Fruit fly (Drosophila melanogaster): ENCODE measurements around the gene msl-1.

Gene msl-1

dm6 chr2L:18688646-18689296 is at the start of gene msl-1 (continued):
- TF ChIP-seq CG14965 (GFP tag; optimal IDR thresholded peaks at IDR 0.05; ENCODE audit: borderline replicate concordance) (no peak), inv (GFP tag; IDR thresholded peaks at IDR 0.05; ENCODE audit: partially characterized antibody) (peak; percentile 97), CG9932 (GFP tag; IDR thresholded peaks at IDR 0.05) (peak; percentile 91), H2.0 (GFP tag; IDR thresholded peaks at IDR 0.05) (peak; percentile 51; the same call in 1 of the 2 replicates), cato (GFP tag; optimal IDR thresholded peaks at IDR 0.05; ENCODE audit: borderline replicate concordance) (no peak), CG31441 (GFP tag; IDR thresholded peaks at IDR 0.05) (no peak), slbo (GFP tag; IDR thresholded peaks at IDR 0.05) (peak; percentile 79), CG32532 (GFP tag; IDR thresholded peaks at IDR 0.05) (peak; percentile 60; the same call in 1 of the 2 replicates), CG33213 (GFP tag; optimal IDR thresholded peaks at IDR 0.05) (peak; percentile 47), row (GFP tag; IDR thresholded peaks at IDR 0.05) (peak; percentile 97), Deaf1 (tag; optimal IDR thresholded peaks at IDR 0.05) (no peak), CG34224 (GFP tag; IDR thresholded peaks at IDR 0.05; ENCODE audit: partially characterized antibody) (peak; percentile 90), HLH4C (GFP tag; IDR thresholded peaks at IDR 0.05; ENCODE audit: partially characterized antibody) (peak; percentile 92), CG10209 (GFP tag; optimal IDR thresholded peaks at IDR 0.05) (no peak), dysf (GFP tag; IDR thresholded peaks at IDR 0.05) (peak; percentile 25; the same call in 1 of the 3 replicates), amos (GFP tag; IDR thresholded peaks at IDR 0.05; ENCODE audit: partially characterized antibody) (peak; percentile 98), en (GFP tag; optimal IDR thresholded peaks at IDR 0.05) (no peak), Side (GFP tag; optimal IDR thresholded peaks at IDR 0.05) (peak; percentile 2), wdn (GFP tag; IDR thresholded peaks at IDR 0.05) (peak; percentile 69), CG12104 (GFP tag; optimal IDR thresholded peaks at IDR 0.05) (no peak), Kr (GFP tag; optimal IDR thresholded peaks at IDR 0.05) (no peak), Dbx (GFP tag; IDR thresholded peaks at IDR 0.05) (peak; percentile 68), CG3838 (GFP tag; optimal IDR thresholded peaks at IDR 0.05) (no peak), CG9727 (GFP tag; optimal IDR thresholded peaks at IDR 0.05) (peak; percentile 26), ci (GFP tag; IDR thresholded peaks at IDR 0.05) (peak; percentile 47; the same call in 1 of the 3 replicates), CG6765 (GFP tag; optimal IDR thresholded peaks at IDR 0.05) (no peak), Myb (GFP tag; optimal IDR thresholded peaks at IDR 0.05) (peak; percentile 44), ewg (GFP tag; optimal IDR thresholded peaks at IDR 0.05) (no peak), abd-A (tag; optimal IDR thresholded peaks at IDR 0.05) (no peak), CG2116 (GFP tag; optimal IDR thresholded peaks at IDR 0.05) (peak; percentile 99), Xbp1 (GFP tag; optimal IDR thresholded peaks at IDR 0.05) (peak; percentile 44), B-H2 (GFP tag; optimal IDR thresholded peaks at IDR 0.05) (peak; percentile 36), cas (GFP tag; IDR thresholded peaks at IDR 0.05) (no peak), CG9437 (GFP tag; optimal IDR thresholded peaks at IDR 0.05) (no peak), crp (GFP tag; optimal IDR thresholded peaks at IDR 0.05) (peak in 1 of 2 experiments; percentile 28), corto (GFP tag; optimal IDR thresholded peaks at IDR 0.05) (no peak), pum (GFP tag; optimal IDR thresholded peaks at IDR 0.05) (peak; percentile 37), CG30403 (GFP tag; optimal IDR thresholded peaks at IDR 0.05) (peak; percentile 31), tin (GFP tag; optimal IDR thresholded peaks at IDR 0.05) (peak; percentile 33), zen2 (GFP tag; IDR thresholded peaks at IDR 0.05; ENCODE audit: partially characterized antibody) (peak; percentile 95), sob (GFP tag; IDR thresholded peaks at IDR 0.05) (peak; percentile 62; the same call in 1 of the 2 replicates), Hr78 (GFP tag; optimal IDR thresholded peaks at IDR 0.05) (no peak), sug (tag; optimal IDR thresholded peaks at IDR 0.05) (peak; percentile 58), CG8290 (GFP tag; optimal IDR thresholded peaks at IDR 0.05) (no peak), CG8290 (tag; optimal IDR thresholded peaks at IDR 0.05) (peak in 1 of 2 experiments; percentile 49), CG4730 (GFP tag; IDR thresholded peaks at IDR 0.05) (no peak), NC2β (GFP tag; optimal IDR thresholded peaks at IDR 0.05) (peak; percentile 49), dmrt11E (tag; optimal IDR thresholded peaks at IDR 0.05) (no peak), CG14860 (GFP tag; IDR thresholded peaks at IDR 0.05; ENCODE audit: partially characterized antibody) (peak; percentile 95)
